Worm (Caenorhabditis elegans) whole organism, L4/young adult: ENCODE measurements around the gene H25K10.1.

ENCODE experiments used
- W03F9.2 ChIP-seq: fragments of 150-350 bp; optimal IDR thresholded peaks from 2 replicates; lab custom pipeline; 2014; ENCODE audit warnings: missing biosample characterization, missing genetic modification characterization
- him-1 ChIP-seq: sonication (generic microtip); optimal IDR thresholded peaks from 2 replicates; lab custom pipeline; 2016; ENCODE audit warnings: missing genotype, missing genetic modification reagents, missing genetic modification characterization, missing compliant biosample characterization

DNA sequence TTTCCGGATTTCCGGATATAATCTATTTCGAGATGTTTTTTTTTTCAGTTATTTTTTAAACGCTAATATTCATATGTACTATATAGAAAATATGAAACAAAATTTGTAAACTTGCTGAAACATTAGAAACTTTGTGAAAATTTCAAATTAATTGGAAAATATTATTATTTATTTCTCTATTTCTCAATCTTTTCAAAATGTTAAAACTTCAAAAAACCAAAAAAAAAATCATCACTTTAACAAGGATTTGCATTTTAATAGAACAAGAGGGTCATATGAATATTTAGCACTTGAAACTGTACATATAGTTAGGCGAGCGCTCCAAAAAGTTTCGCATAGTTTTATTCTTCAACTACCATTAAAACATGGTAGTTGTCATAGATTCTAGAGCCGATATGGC lies 5.5 kb upstream of the H25K10.1 start, which contains the start of gene Y7A9A.1:
- no peak for TF ChIP-seq W03F9.2 (tag; lab: Kevin White, UChicago)
- no peak for TF ChIP-seq him-1 (tag; lab: Kevin White, UChicago)
